Worm (Caenorhabditis elegans) whole organism, mixed stage, embryonic: Measurements from ENCODE around the gene ZK1307.4.

Experiments used
- elt-1 ChIP-seq: sonication (generic microtip); optimal IDR thresholded peaks from 2 replicates; lab custom pipeline; 2017; ENCODE audit warnings: missing genetic modification characterization, mild to moderate bottlenecking, missing compliant biosample characterization, antibody characterized with exemption, moderate library complexity, borderline replicate concordance; ENCODE audit not compliant: insufficient read depth
- elt-3 ChIP-seq: fragments of 150-350 bp; optimal IDR thresholded peaks from 2 replicates; lab custom pipeline; 2014; ENCODE audit warnings: missing biosample characterization, missing genetic modification characterization
- lsy-2 ChIP-seq: fragments of 150-350 bp; optimal IDR thresholded peaks from 2 replicates; lab custom pipeline; 2014; ENCODE audit warnings: missing biosample characterization, missing genetic modification characterization
- mab-5 ChIP-seq: fragments of 150-350 bp; optimal IDR thresholded peaks from 2 replicates; lab custom pipeline; 2014; ENCODE audit warnings: missing biosample characterization, missing genetic modification characterization
- nhr-12 ChIP-seq: fragments of 150-350 bp; optimal IDR thresholded peaks from 2 replicates; lab custom pipeline; 2014; ENCODE audit warnings: missing biosample characterization, missing genetic modification characterization
- nhr-237 ChIP-seq: fragments of 150-350 bp; optimal IDR thresholded peaks from 2 replicates; lab custom pipeline; 2014; ENCODE audit warnings: missing biosample characterization, missing genetic modification characterization
- nhr-28 ChIP-seq: fragments of 150-350 bp; optimal IDR thresholded peaks from 2 replicates; lab custom pipeline; 2014; ENCODE audit warnings: missing biosample characterization, missing genetic modification characterization
- nhr-76 ChIP-seq: sonication (generic microtip); optimal IDR thresholded peaks from 2 replicates; lab custom pipeline; 2017; ENCODE audit warnings: missing biosample characterization, missing genetic modification characterization
- pha-4 ChIP-seq: fragments of 150-350 bp; optimal IDR thresholded peaks from 2 replicates; lab custom pipeline; 2018; ENCODE audit warnings: missing biosample characterization, missing genetic modification reagents, missing genetic modification characterization
- snpc-4 ChIP-seq: fragments of 150-350 bp; optimal IDR thresholded peaks from 2 replicates; lab custom pipeline; 2014; ENCODE audit warnings: missing biosample characterization, missing genetic modification characterization
- unc-120 ChIP-seq: sonication (generic microtip); optimal IDR thresholded peaks from 2 replicates; lab custom pipeline; 2017; ENCODE audit warnings: missing genetic modification characterization, missing compliant biosample characterization; ENCODE audit not compliant: poor library complexity, severe bottlenecking
- unc-39 ChIP-seq: fragments of 150-350 bp; optimal IDR thresholded peaks from 2 replicates; lab custom pipeline; 2014; ENCODE audit warnings: missing biosample characterization, missing genetic modification characterization
- unc-62 ChIP-seq: fragments of 150-350 bp; optimal IDR thresholded peaks from 2 replicates; lab custom pipeline; 2014; ENCODE audit warnings: missing biosample characterization, missing genetic modification reagents, missing genetic modification characterization
- ztf-11 ChIP-seq: fragments of 150-350 bp; optimal IDR thresholded peaks from 2 replicates; lab custom pipeline; 2014; ENCODE audit warnings: missing biosample characterization, missing genetic modification characterization

DNA sequence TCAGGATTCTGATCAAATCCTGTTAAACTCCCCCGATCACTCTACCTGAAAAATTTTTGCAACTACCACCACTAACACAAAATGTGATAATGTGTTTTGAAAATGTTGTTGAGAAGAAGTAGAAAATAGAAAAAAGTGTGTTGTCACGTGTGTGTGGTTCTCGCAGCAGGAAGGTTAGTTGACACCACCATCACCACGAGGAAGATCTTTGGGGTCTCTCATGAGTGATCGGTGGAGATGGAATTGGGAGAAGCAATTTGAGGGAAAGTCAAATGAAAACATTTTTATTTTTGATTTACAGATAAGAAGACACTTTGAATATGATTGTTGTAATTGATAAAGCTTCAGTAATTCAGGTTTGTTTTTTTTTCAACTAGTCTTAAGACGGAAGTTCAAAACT, 49.9 kb downstream of the ZK1307.4 start:
- TF ChIP-seq unc-62 (GFP tag; lab: Kevin White, UChicago) (no peak), nhr-76 (no peak), unc-39 (no peak), ztf-11 (tag; lab: Kevin White, UChicago) (no peak), snpc-4 (tag; lab: Kevin White, UChicago) (no peak), mab-5 (tag; lab: Kevin White, UChicago) (no peak), lsy-2 (no peak), nhr-237 (tag; lab: Kevin White, UChicago) (no peak), nhr-12 (tag; lab: Kevin White, UChicago) (no peak), nhr-28 (tag; lab: Kevin White, UChicago) (no peak), unc-120 (tag; lab: Kevin White, UChicago) (no peak), elt-3 (tag; lab: Kevin White, UChicago) (no peak), elt-1 (tag; lab: Kevin White, UChicago) (no peak), pha-4 (no peak)
